Worm (Caenorhabditis elegans): ENCODE results near the gene C07C7.1.
"Not testable (repeated sequence)": the region's sequence is repeated elsewhere in the genome, so short reads cannot be mapped to it uniquely, and the experiment has no call there.

Gene C07C7.1

ce11 chrIV:9192522-9192921 is 7.9 kb downstream of the C07C7.1 start, which contains the start of gene C46C2.5:
TSS of gene C46C2.5 (minus strand) at chrIV:9192622.
- no peak for TF ChIP-seq nhr-237 (tag; optimal IDR thresholded peaks at IDR 0.05)
- TF ChIP-seq lsy-2 (tag; optimal IDR thresholded peaks at IDR 0.05): no peak
- TF ChIP-seq pha-4 (tag; optimal IDR thresholded peaks at IDR 0.05): no peak
- no peak for TF ChIP-seq nhr-28 (tag; optimal IDR thresholded peaks at IDR 0.05)
- no peak for TF ChIP-seq flh-1 (GFP tag; optimal IDR thresholded peaks at IDR 0.05)
- no peak for TF ChIP-seq unc-62 (GFP tag; optimal IDR thresholded peaks at IDR 0.05)
- TF ChIP-seq ceh-39 (tag; optimal IDR thresholded peaks at IDR 0.05): no peak
- no peak for TF ChIP-seq snpc-4 (tag; optimal IDR thresholded peaks at IDR 0.05)
- no peak for TF ChIP-seq mab-5 (tag; optimal IDR thresholded peaks at IDR 0.05)
- no peak for TF ChIP-seq lin-32 (GFP tag; optimal IDR thresholded peaks at IDR 0.05)
- TF ChIP-seq unc-39 (tag; optimal IDR thresholded peaks at IDR 0.05): no peak
- TF ChIP-seq sem-2 (GFP tag; optimal IDR thresholded peaks at IDR 0.05): no peak
- no peak for TF ChIP-seq mls-2 (tag; optimal IDR thresholded peaks at IDR 0.05)
- TF ChIP-seq hlh-1 (tag; optimal IDR thresholded peaks at IDR 0.05): no peak
- no peak for TF ChIP-seq zip-8 (tag; optimal IDR thresholded peaks at IDR 0.05)
- TF ChIP-seq elt-3 (tag; optimal IDR thresholded peaks at IDR 0.05): no peak
- TF ChIP-seq ceh-43 (GFP tag; optimal IDR thresholded peaks at IDR 0.05): no peak
- TF ChIP-seq drap-1 (GFP tag; optimal IDR thresholded peaks at IDR 0.05): no peak
- no peak for TF ChIP-seq blmp-1 (tag; optimal IDR thresholded peaks at IDR 0.05)
- TF ChIP-seq ztf-11 (tag; optimal IDR thresholded peaks at IDR 0.05): no peak

- TF ChIP-seq ceh-83 (GFP tag; optimal IDR thresholded peaks at IDR 0.05); unc-62 (GFP tag; optimal IDR thresholded peaks at IDR 0.05); lsy-2 (tag; optimal IDR thresholded peaks at IDR 0.05): not testable (repeated sequence)
Measured at ce11 chrIV:9194524-9194923, 9.9 kb downstream of the C07C7.1 start, which contains the start of gene C46C2.7. TSS of gene C46C2.7 (plus strand) at chrIV:9194824.

- TF ChIP-seq lsy-2 (tag; optimal IDR thresholded peaks at IDR 0.05): peak; percentile 36
Measured at ce11 chrIV:9196023-9196636, 11.5 kb downstream of the C07C7.1 start.

- no peak for TF ChIP-seq snpc-4 (tag; optimal IDR thresholded peaks at IDR 0.05)
- peak; percentile 42 for TF ChIP-seq sptf-1 (tag; optimal IDR thresholded peaks at IDR 0.05)
- TF ChIP-seq mls-2 (tag; optimal IDR thresholded peaks at IDR 0.05): peak; percentile 32
- peak; percentile 58 for TF ChIP-seq hlh-1 (tag; optimal IDR thresholded peaks at IDR 0.05)
- peak; percentile 79 for TF ChIP-seq ces-1 (GFP tag; optimal IDR thresholded peaks at IDR 0.05)
- peak; percentile 33 for TF ChIP-seq mep-1 (tag; optimal IDR thresholded peaks at IDR 0.05)
- TF ChIP-seq sem-2 (GFP tag; optimal IDR thresholded peaks at IDR 0.05): no peak
- no peak for TF ChIP-seq nhr-28 (tag; optimal IDR thresholded peaks at IDR 0.05)
- TF ChIP-seq unc-120 (tag; optimal IDR thresholded peaks at IDR 0.05; ENCODE audit: poor library complexity, severe bottlenecking): peak; percentile 96
- peak; percentile 23 for TF ChIP-seq unc-62 (GFP tag; optimal IDR thresholded peaks at IDR 0.05)
- peak; percentile 45 for TF ChIP-seq ham-2 (GFP tag; optimal IDR thresholded peaks at IDR 0.05)
- TF ChIP-seq tbx-8 (GFP tag; optimal IDR thresholded peaks at IDR 0.05): no peak
- TF ChIP-seq pha-4 (tag; optimal IDR thresholded peaks at IDR 0.05): peak; percentile 64
Measured at ce11 chrIV:9196755-9197154, 12.1 kb downstream of the C07C7.1 start.

ce11 chrIV:9198136-9198535 is 13.5 kb downstream of the C07C7.1 start:
- no peak for TF ChIP-seq unc-62 (GFP tag; optimal IDR thresholded peaks at IDR 0.05)
- TF ChIP-seq elt-3 (tag; optimal IDR thresholded peaks at IDR 0.05): peak; percentile 43

ce11 chrIV:9199148-9199938 is 14.7 kb downstream of the C07C7.1 start:
- TF ChIP-seq tbx-8 (GFP tag; optimal IDR thresholded peaks at IDR 0.05) (no peak), nhr-12 (tag; optimal IDR thresholded peaks at IDR 0.05) (no peak), pha-4 (tag; optimal IDR thresholded peaks at IDR 0.05) (no peak), mep-1 (tag; optimal IDR thresholded peaks at IDR 0.05) (no peak), zip-8 (tag; optimal IDR thresholded peaks at IDR 0.05) (no peak), sptf-1 (tag; optimal IDR thresholded peaks at IDR 0.05) (no peak), blmp-1 (tag; optimal IDR thresholded peaks at IDR 0.05) (no peak), lin-13 (tag; optimal IDR thresholded peaks at IDR 0.05) (no peak), nhr-237 (tag; optimal IDR thresholded peaks at IDR 0.05) (no peak), mab-5 (tag; optimal IDR thresholded peaks at IDR 0.05) (no peak), unc-39 (tag; optimal IDR thresholded peaks at IDR 0.05) (no peak), lin-32 (GFP tag; optimal IDR thresholded peaks at IDR 0.05) (no peak), flh-1 (GFP tag; optimal IDR thresholded peaks at IDR 0.05) (no peak), unc-120 (tag; optimal IDR thresholded peaks at IDR 0.05; ENCODE audit: poor library complexity, severe bottlenecking) (no peak), ceh-83 (GFP tag; optimal IDR thresholded peaks at IDR 0.05) (no peak)
